Worm (Caenorhabditis elegans) whole organism, L3 larva: ENCODE data around the gene cnc-11.

Experiments
- ceh-82 ChIP-seq: fragments of 150-350 bp; optimal IDR thresholded peaks from 2 replicates; lab custom pipeline; 2014; ENCODE audit warnings: missing biosample characterization, missing genetic modification characterization
- elt-1 ChIP-seq: fragments of 150-350 bp; optimal IDR thresholded peaks from 2 replicates; lab custom pipeline; 2014; ENCODE audit warnings: missing biosample characterization, missing genetic modification characterization
- lin-39 ChIP-seq: fragments of 150-350 bp; optimal IDR thresholded peaks from 2 replicates; lab custom pipeline; 2018; ENCODE audit warnings: missing biosample characterization, missing genetic modification reagents, missing genetic modification characterization
- nhr-11 ChIP-seq: fragments of 150-350 bp; optimal IDR thresholded peaks from 2 replicates; lab custom pipeline; 2014; ENCODE audit warnings: missing biosample characterization, missing genetic modification characterization
- nhr-237 ChIP-seq: fragments of 150-350 bp; optimal IDR thresholded peaks from 2 replicates; lab custom pipeline; 2014; ENCODE audit warnings: missing biosample characterization, missing genetic modification characterization
- skn-1 ChIP-seq: fragments of 150-350 bp; optimal IDR thresholded peaks from 2 replicates; lab custom pipeline; 2014; ENCODE audit warnings: missing biosample characterization, missing genetic modification characterization

DNA sequence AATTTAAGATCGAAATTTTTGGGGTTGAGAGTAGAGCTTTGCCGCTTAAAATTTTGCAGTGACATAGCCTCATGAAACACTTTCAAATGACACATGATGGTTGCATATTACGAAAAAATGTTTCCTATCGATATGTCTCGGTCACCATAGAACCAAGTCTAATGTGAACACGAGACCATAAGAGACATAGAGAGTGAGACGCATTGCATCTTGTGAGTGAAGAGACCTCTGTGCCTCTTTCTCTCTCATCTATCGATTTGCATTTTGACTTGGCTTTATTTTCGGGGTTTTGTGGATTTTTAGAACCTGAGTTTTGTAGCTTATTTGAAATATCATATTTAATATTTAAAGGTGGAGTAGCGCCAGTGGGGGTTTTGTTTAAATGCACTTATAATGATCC, 24.8 kb downstream of the cnc-11 start:
- TF ChIP-seq nhr-237 (tag; lab: Kevin White, UChicago) (no peak), nhr-11 (tag; lab: Kevin White, UChicago) (no peak), ceh-82 (tag; lab: Kevin White, UChicago) (no peak), lin-39 (tag; lab: Kevin White, UChicago) (no peak), skn-1 (tag; lab: Kevin White, UChicago) (no peak), elt-1 (tag; lab: Kevin White, UChicago) (no peak)
